Fruit fly (Drosophila melanogaster): Measurements from ENCODE around the gene Msr-110.

DNA sequence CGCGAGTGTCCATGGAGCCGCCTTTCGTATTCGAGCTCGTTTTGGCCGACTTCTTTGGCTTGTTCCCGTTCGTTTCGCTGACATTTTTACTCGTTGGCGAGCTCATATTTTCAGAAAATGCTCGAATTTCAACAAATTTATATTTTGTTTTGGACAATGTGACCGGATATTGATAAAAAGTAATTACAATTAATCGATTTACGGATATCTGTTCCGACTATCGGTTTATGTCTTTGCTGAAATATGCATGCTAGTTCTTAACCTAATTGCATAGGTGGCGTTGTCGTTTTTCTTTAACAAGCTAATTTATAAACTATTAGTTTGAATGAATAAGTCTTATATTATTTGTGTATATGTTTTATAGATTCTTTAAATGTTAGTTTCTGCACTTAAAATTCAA lies 31.0 kb upstream of the Msr-110 start, which contains the start of gene Eaf6:
- TF ChIP-seq psq (optimal IDR thresholded peaks at IDR 0.05) (no peak), Myc (optimal IDR thresholded peaks at IDR 0.05) (no peak), ttk (optimal IDR thresholded peaks at IDR 0.05) (no peak)

All from Kc167 (cell line).